Fruit fly (Drosophila melanogaster): ENCODE results near the gene Lgr1.
A peak's percentile ranks its signal among the peaks of the same experiment; 100 is the strongest.

- no peak for TF ChIP-seq toe (GFP tag; optimal IDR thresholded peaks at IDR 0.05)
- peak; percentile 31 for TF ChIP-seq bab1 (GFP tag; optimal IDR thresholded peaks at IDR 0.05)
- no peak for TF ChIP-seq CG1620 (GFP tag; optimal IDR thresholded peaks at IDR 0.05)
- no peak for TF ChIP-seq CG14711 (tag; optimal IDR thresholded peaks at IDR 0.05)
- no peak for TF ChIP-seq CG7045 (GFP tag; optimal IDR thresholded peaks at IDR 0.05)
- no peak for TF ChIP-seq ovo (GFP tag; optimal IDR thresholded peaks at IDR 0.05)
- no peak for TF ChIP-seq kay (GFP tag; ENCODE audit: borderline replicate concordance)
- TF ChIP-seq cnc (optimal IDR thresholded peaks at IDR 0.05): no peak
- TF ChIP-seq tj (GFP tag; optimal IDR thresholded peaks at IDR 0.05): peak; percentile 21
- TF ChIP-seq CG7101 (tag; optimal IDR thresholded peaks at IDR 0.05): no peak
- TF ChIP-seq Mnt (GFP tag; optimal IDR thresholded peaks at IDR 0.05): peak; percentile 43
- peak; percentile 57 for TF ChIP-seq CG12768 (GFP tag; optimal IDR thresholded peaks at IDR 0.05)
- no peak for TF ChIP-seq pad (GFP tag; optimal IDR thresholded peaks at IDR 0.05)
Measured at dm6 chr3R:17678138-17678873, 47.3 kb upstream of the Lgr1 start.

All from whole organism, adult.